Worm (Caenorhabditis elegans) whole organism, mixed stage, embryonic: ENCODE results near the gene gst-10.

Experiments used
- bed-3 ChIP-seq: fragments of 200-800 bp; sonication (Bioruptor generic); optimal IDR thresholded peaks from 3 replicates; lab custom pipeline; 2018; ENCODE audit warnings: mild to moderate bottlenecking, missing genetic modification characterization, moderate library complexity, missing compliant biosample characterization
- ces-1 ChIP-seq: fragments of 150-350 bp; optimal IDR thresholded peaks from 2 replicates; lab custom pipeline; 2014; ENCODE audit warnings: missing biosample characterization, missing genetic modification reagents, missing genetic modification characterization
- elt-1 ChIP-seq: sonication (generic microtip); optimal IDR thresholded peaks from 2 replicates; lab custom pipeline; 2017; ENCODE audit warnings: missing genetic modification characterization, mild to moderate bottlenecking, missing compliant biosample characterization, antibody characterized with exemption, moderate library complexity, borderline replicate concordance; ENCODE audit not compliant: insufficient read depth
- nhr-12 ChIP-seq: fragments of 150-350 bp; optimal IDR thresholded peaks from 2 replicates; lab custom pipeline; 2014; ENCODE audit warnings: missing biosample characterization, missing genetic modification characterization
- sptf-1 ChIP-seq: sonication (generic microtip); optimal IDR thresholded peaks from 2 replicates; lab custom pipeline; 2017; ENCODE audit warnings: mild to moderate bottlenecking, missing genetic modification characterization, moderate library complexity, missing compliant biosample characterization
- tbx-8 ChIP-seq: fragments of 200-800 bp; sonication (Bioruptor generic); optimal IDR thresholded peaks from 2 replicates; lab custom pipeline; 2018; ENCODE audit warnings: mild to moderate bottlenecking, missing genetic modification characterization, moderate library complexity, missing compliant biosample characterization
- unc-62 ChIP-seq: fragments of 150-350 bp; optimal IDR thresholded peaks from 2 replicates; lab custom pipeline; 2014; ENCODE audit warnings: missing biosample characterization, missing genetic modification reagents, missing genetic modification characterization
- ztf-11 ChIP-seq: fragments of 150-350 bp; optimal IDR thresholded peaks from 2 replicates; lab custom pipeline; 2014; ENCODE audit warnings: missing biosample characterization, missing genetic modification characterization

ce11 chrV:2565525-2565924, 4.0 kb downstream of the gst-10 start, which contains the start of gene Y45G12C.1:
- TF ChIP-seq nhr-12 (tag; lab: Kevin White, UChicago) = no peak
- no peak for TF ChIP-seq elt-1 (tag; lab: Kevin White, UChicago)
- no peak for TF ChIP-seq unc-62 (GFP tag; lab: Kevin White, UChicago)
- no peak for TF ChIP-seq ces-1 (GFP tag; lab: Kevin White, UChicago)
- no peak for TF ChIP-seq bed-3
- TF ChIP-seq sptf-1 = no peak
- TF ChIP-seq tbx-8 = no peak
- no peak for TF ChIP-seq ztf-11 (tag; lab: Kevin White, UChicago)
